Worm (Caenorhabditis elegans) whole organism, L1 larva: ENCODE measurements around the gene sco-1.

Experiments
- C16A3.4 ChIP-seq: fragments of 150-350 bp; optimal IDR thresholded peaks from 2 replicates; lab custom pipeline; 2014; ENCODE audit warnings: missing biosample characterization, missing genetic modification characterization
- ama-1 ChIP-seq: fragments of 150-350 bp; optimal IDR thresholded peaks from 2 replicates; lab custom pipeline; 2014
- ceh-82 ChIP-seq, 3 experiments: fragments of 150-350 bp in 1 of 3; sonication (generic microtip) in 2 of 3; optimal IDR thresholded peaks; 2 replicates each; lab custom pipeline; 2014 to 2017; ENCODE audit warnings: missing biosample characterization in 3 of 3, missing genetic modification characterization in 3 of 3
- dpl-1 ChIP-seq, 3 experiments: fragments of 150-350 bp in 2 of 3; sonication (generic microtip) in 1 of 3; optimal IDR thresholded peaks; 2 replicates each; lab custom pipeline; 2014 to 2017; ENCODE audit warnings: missing biosample characterization in 3 of 3, missing genetic modification characterization in 3 of 3, missing genetic modification reagents in 3 of 3
- lin-15B ChIP-seq: fragments of 150-350 bp; sonication (generic microtip); optimal IDR thresholded peaks from 3 replicates; lab custom pipeline; 2014; ENCODE audit warnings: missing biosample characterization, missing genetic modification characterization
- lir-3 ChIP-seq: sonication (generic microtip); optimal IDR thresholded peaks from 2 replicates; lab custom pipeline; 2016; ENCODE audit warnings: mild to moderate bottlenecking, missing genetic modification characterization, moderate library complexity, missing compliant biosample characterization; ENCODE audit not compliant: poor library complexity
- nhr-12 ChIP-seq: sonication (generic microtip); optimal IDR thresholded peaks from 2 replicates; lab custom pipeline; 2017; ENCODE audit warnings: missing biosample characterization, missing genetic modification characterization
- unc-130 ChIP-seq: fragments of 150-350 bp; optimal IDR thresholded peaks from 2 replicates; lab custom pipeline; 2017; ENCODE audit warnings: missing biosample characterization, missing genetic modification characterization, inconsistent platforms
- unc-86 ChIP-seq: sonication (generic microtip); optimal IDR thresholded peaks from 2 replicates; lab custom pipeline; 2016; ENCODE audit warnings: missing genetic modification characterization, missing compliant biosample characterization
- ztf-4 ChIP-seq: fragments of 150-350 bp; optimal IDR thresholded peaks from 2 replicates; lab custom pipeline; 2014; ENCODE audit warnings: missing biosample characterization, missing genetic modification characterization

DNA sequence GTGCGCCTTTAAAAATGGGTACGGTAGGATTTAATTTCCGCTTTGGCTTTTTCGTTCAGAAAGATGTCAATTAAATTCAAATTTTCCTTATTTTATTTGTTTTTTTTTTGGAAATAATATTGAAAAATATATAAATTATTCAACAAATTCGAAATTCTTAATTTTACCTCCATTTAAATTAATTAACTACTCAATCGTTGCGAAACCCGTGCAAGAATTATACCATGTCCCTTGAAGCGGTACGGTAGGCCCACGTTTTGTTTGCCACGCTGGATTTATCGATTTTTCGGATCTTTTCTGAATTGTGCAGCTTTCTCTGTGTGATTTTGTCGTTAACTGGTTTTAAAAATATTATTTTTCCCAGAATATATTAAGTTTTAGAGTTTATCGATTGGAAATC is 21.0 kb downstream of the sco-1 start, which contains the start of gene Y52E8A.2:
- no peak for TF ChIP-seq ama-1 (lab: Kevin White, UChicago)
- no peak for TF ChIP-seq unc-86 (tag; lab: Kevin White, UChicago)
- no peak for TF ChIP-seq dpl-1 (GFP tag; optimal IDR thresholded peaks at IDR 0.05; lab: Kevin White, UChicago)
- no peak for TF ChIP-seq C16A3.4
- no peak for TF ChIP-seq lin-15B (tag; lab: Kevin White, UChicago)
- TF ChIP-seq unc-130 (tag; lab: Kevin White, UChicago), result no peak
- no peak for TF ChIP-seq nhr-12
- TF ChIP-seq ceh-82 (tag; optimal IDR thresholded peaks at IDR 0.05; lab: Kevin White, UChicago), result no peak
- no peak for TF ChIP-seq ztf-4 (tag; lab: Kevin White, UChicago)
- no peak for TF ChIP-seq lir-3 (tag; lab: Kevin White, UChicago)
